Fruit fly (Drosophila melanogaster) whole organism, prepupa: Measurements from ENCODE around the gene Rheb.

Source experiments
- Blimp-1 ChIP-seq: fragments of 200-800 bp; sonication (Bioruptor generic); optimal IDR thresholded peaks from 3 replicates; lab custom pipeline; 2017; ENCODE audit warnings: missing biosample characterization, missing genetic modification characterization, mild to moderate bottlenecking, moderate library complexity, missing genetic modification reagents
- CG10631 ChIP-seq: fragments of 200-800 bp; sonication (Bioruptor generic); optimal IDR thresholded peaks from 2 replicates; lab custom pipeline; 2016; ENCODE audit warnings: missing biosample characterization, missing genetic modification characterization
- CG11294 ChIP-seq: fragments of 200-800 bp; sonication (Bioruptor generic); IDR thresholded peaks from 2 replicates; pipeline ENCODE4 v1.3.6; 2022; ENCODE audit warnings: missing biosample characterization, missing genetic modification characterization
- CG11762 ChIP-seq: fragments of 200-800 bp; sonication (Bioruptor generic); optimal IDR thresholded peaks from 3 replicates; lab custom pipeline; 2016; ENCODE audit warnings: missing biosample characterization, missing genetic modification characterization; ENCODE audit not compliant: insufficient read depth
- CG11902 ChIP-seq: fragments of 200-800 bp; sonication (Bioruptor generic); optimal IDR thresholded peaks from 3 replicates; lab custom pipeline; 2016; ENCODE audit warnings: missing biosample characterization, missing genetic modification characterization
- CG15336 ChIP-seq: fragments of 200-800 bp; sonication (Bioruptor generic); IDR thresholded peaks from 2 replicates; pipeline ENCODE4 v1.3.6; 2022; ENCODE audit warnings: missing biosample characterization, missing genetic modification characterization
- CG1621 ChIP-seq: fragments of 200-800 bp; sonication (Bioruptor generic); optimal IDR thresholded peaks from 3 replicates; lab custom pipeline; 2018; ENCODE audit warnings: missing biosample characterization, mild to moderate bottlenecking, missing genetic modification characterization
- CG16779 ChIP-seq: fragments of 200-800 bp; sonication (Bioruptor generic); optimal IDR thresholded peaks from 3 replicates; lab custom pipeline; 2017; ENCODE audit warnings: missing biosample characterization, mild to moderate bottlenecking, missing genetic modification characterization
- CG31627 ChIP-seq: fragments of 200-800 bp; sonication (Bioruptor generic); optimal IDR thresholded peaks from 3 replicates; lab custom pipeline; 2016; ENCODE audit warnings: missing biosample characterization, missing genetic modification characterization
- CG3919 ChIP-seq: fragments of 200-800 bp; sonication (Bioruptor generic); optimal IDR thresholded peaks from 3 replicates; lab custom pipeline; 2016; ENCODE audit warnings: missing biosample characterization, missing genetic modification characterization
- CG6808 ChIP-seq: fragments of 200-800 bp; sonication (Bioruptor generic); optimal IDR thresholded peaks from 3 replicates; lab custom pipeline; 2017; ENCODE audit warnings: missing biosample characterization, missing genetic modification characterization, mild to moderate bottlenecking, moderate library complexity, missing genetic modification reagents
- CG7368 ChIP-seq: fragments of 200-800 bp; sonication (Bioruptor generic); optimal IDR thresholded peaks from 3 replicates; lab custom pipeline; 2016; ENCODE audit warnings: missing biosample characterization, missing genetic modification characterization
- CG8319 ChIP-seq: fragments of 200-800 bp; sonication (Bioruptor generic); optimal IDR thresholded peaks from 3 replicates; lab custom pipeline; 2016; ENCODE audit warnings: missing biosample characterization, missing genetic modification characterization
- CG8632 ChIP-seq: fragments of 200-800 bp; sonication (Bioruptor generic); optimal IDR thresholded peaks from 3 replicates; lab custom pipeline; 2016; ENCODE audit warnings: missing biosample characterization, missing genetic modification characterization
- CG9139 ChIP-seq: fragments of 200-800 bp; sonication (Bioruptor generic); optimal IDR thresholded peaks from 3 replicates; lab custom pipeline; 2017; ENCODE audit warnings: missing biosample characterization, mild to moderate bottlenecking, missing genetic modification characterization
- Eip75B ChIP-seq: fragments of 200-800 bp; sonication (Bioruptor generic); optimal IDR thresholded peaks from 3 replicates; lab custom pipeline; 2016; ENCODE audit warnings: missing biosample characterization, missing genetic modification characterization
- Eip78C ChIP-seq: fragments of 200-800 bp; sonication (Bioruptor generic); peaks from one replicate; lab custom pipeline; 2016; ENCODE audit warnings: missing biosample characterization, missing genetic modification characterization
- Eip93F ChIP-seq: fragments of 200-800 bp; sonication (Bioruptor generic); optimal IDR thresholded peaks from 2 replicates; lab custom pipeline; 2016; ENCODE audit warnings: missing biosample characterization, mild to moderate bottlenecking, missing genetic modification characterization
- Ets21C ChIP-seq: fragments of 200-800 bp; sonication (Bioruptor generic); optimal IDR thresholded peaks from 3 replicates; lab custom pipeline; 2016; ENCODE audit warnings: missing biosample characterization, missing genetic modification characterization
- Ets96B ChIP-seq: fragments of 200-800 bp; optimal IDR thresholded peaks from 2 replicates; lab custom pipeline; 2019; ENCODE audit warnings: missing biosample characterization, mild to moderate bottlenecking, missing genetic modification characterization, moderate library complexity
- Hr38 ChIP-seq: sonication (Bioruptor generic); optimal IDR thresholded peaks from 2 replicates; lab custom pipeline; 2016; ENCODE audit warnings: missing biosample characterization, missing genetic modification characterization
- Hr39 ChIP-seq: fragments of 200-800 bp; sonication (Bioruptor generic); optimal IDR thresholded peaks from 2 replicates; lab custom pipeline; 2016; ENCODE audit warnings: missing biosample characterization, missing genetic modification characterization
- Hr4 ChIP-seq: fragments of 200-800 bp; sonication (Bioruptor generic); optimal IDR thresholded peaks from 3 replicates; lab custom pipeline; 2016; ENCODE audit warnings: missing biosample characterization, missing genetic modification characterization
- Lpt ChIP-seq: fragments of 200-800 bp; sonication (Bioruptor generic); optimal IDR thresholded peaks from 3 replicates; lab custom pipeline; 2016; ENCODE audit warnings: missing biosample characterization, missing genetic modification characterization
- OdsH ChIP-seq: fragments of 200-800 bp; sonication (Bioruptor generic); optimal IDR thresholded peaks from 3 replicates; lab custom pipeline; 2016; ENCODE audit warnings: missing biosample characterization, missing genetic modification characterization
- Smox ChIP-seq: fragments of 200-800 bp; sonication (Bioruptor generic); optimal IDR thresholded peaks from 3 replicates; lab custom pipeline; 2016; ENCODE audit warnings: missing biosample characterization, missing genetic modification characterization
- Sox102F ChIP-seq: fragments of 200-800 bp; sonication (Bioruptor generic); optimal IDR thresholded peaks from 2 replicates; lab custom pipeline; 2016; ENCODE audit warnings: missing biosample characterization, mild to moderate bottlenecking, missing genetic modification characterization
- acj6 ChIP-seq: fragments of 200-800 bp; sonication (Bioruptor generic); optimal IDR thresholded peaks from 3 replicates; lab custom pipeline; 2016; ENCODE audit warnings: missing biosample characterization, missing genetic modification characterization
- cyc ChIP-seq: fragments of 200-800 bp; sonication (Bioruptor generic); optimal IDR thresholded peaks from 3 replicates; lab custom pipeline; 2016; ENCODE audit warnings: missing biosample characterization, missing genetic modification characterization
- dac ChIP-seq: fragments of 200-800 bp; sonication (Bioruptor generic); optimal IDR thresholded peaks from 2 replicates; lab custom pipeline; 2017; ENCODE audit warnings: missing biosample characterization, mild to moderate bottlenecking, missing genetic modification characterization
- dsx ChIP-seq: fragments of 200-800 bp; optimal IDR thresholded peaks from 3 replicates; lab custom pipeline; 2019; ENCODE audit warnings: missing biosample characterization, mild to moderate bottlenecking, missing genetic modification characterization, moderate library complexity; ENCODE audit not compliant: poor library complexity, severe bottlenecking
- eg ChIP-seq: fragments of 200-800 bp; sonication (Bioruptor generic); IDR thresholded peaks from 3 replicates; pipeline ENCODE4 v1.3.6; 2022; ENCODE audit warnings: missing biosample characterization, missing genetic modification characterization
- fd85E ChIP-seq: fragments of 200-800 bp; sonication (Bioruptor generic); optimal IDR thresholded peaks from 3 replicates; lab custom pipeline; 2016; ENCODE audit warnings: missing biosample characterization, missing genetic modification characterization
- fkh ChIP-seq: fragments of 200-800 bp; sonication (Bioruptor generic); optimal IDR thresholded peaks from 3 replicates; lab custom pipeline; 2017; ENCODE audit warnings: missing biosample characterization, mild to moderate bottlenecking, missing genetic modification characterization, moderate library complexity
- net ChIP-seq: fragments of 200-800 bp; sonication (Bioruptor generic); optimal IDR thresholded peaks from 3 replicates; lab custom pipeline; 2016; ENCODE audit warnings: missing biosample characterization, missing genetic modification characterization
- salr ChIP-seq, 2 experiments: fragments of 200-800 bp; sonication (Bioruptor generic); optimal IDR thresholded peaks; 3 replicates each; lab custom pipeline; 2016 to 2018; ENCODE audit warnings: missing biosample characterization in 2 of 2, missing genetic modification characterization in 2 of 2, mild to moderate bottlenecking in 1 of 2
- spab ChIP-seq: fragments of 200-800 bp; sonication (Bioruptor generic); optimal IDR thresholded peaks from 2 replicates; lab custom pipeline; 2017; ENCODE audit warnings: missing biosample characterization, mild to moderate bottlenecking, missing genetic modification characterization, missing genetic modification reagents
- ss ChIP-seq, 2 experiments: fragments of 200-800 bp; sonication (Bioruptor generic); optimal IDR thresholded peaks; 2 replicates in 1 of 2; 3 replicates in 1 of 2; lab custom pipeline; 2017 to 2018; ENCODE audit warnings: mild to moderate bottlenecking in 2 of 2, missing biosample characterization in 2 of 2, missing genetic modification characterization in 2 of 2, moderate library complexity in 1 of 2
- svp ChIP-seq: fragments of 200-800 bp; sonication (Bioruptor generic); peaks from one replicate; lab custom pipeline; 2016; ENCODE audit warnings: missing biosample characterization, missing genetic modification characterization
- topi ChIP-seq: fragments of 200-800 bp; sonication (Bioruptor generic); optimal IDR thresholded peaks from 3 replicates; lab custom pipeline; 2016; ENCODE audit warnings: missing biosample characterization, missing genetic modification characterization
- vri ChIP-seq: fragments of 200-800 bp; sonication (Bioruptor generic); optimal IDR thresholded peaks from 3 replicates; lab custom pipeline; 2016; ENCODE audit warnings: missing biosample characterization, mild to moderate bottlenecking, missing genetic modification characterization

Gene Rheb

dm6 chr3R:5592009-5592572 lies 23.4 kb downstream of the Rheb start:
- TF ChIP-seq topi (no peak), OdsH (no peak), Lpt (GFP tag; lab: Kevin White, UChicago) (no peak), CG11294 (GFP tag; lab: Robert Waterston, UW) (no peak), fkh (peak; percentile 53), CG7368 (no peak), vri (GFP tag; lab: Kevin White, UChicago) (no peak), CG8319 (GFP tag; lab: Kevin White, UChicago) (no peak), svp (GFP tag; lab: Kevin White, UChicago) (peak; percentile 93), Eip78C (GFP tag; lab: Kevin White, UChicago) (peak; percentile 52)
- TF ChIP-seq, all 60 proteins: peak for 3

DNA sequence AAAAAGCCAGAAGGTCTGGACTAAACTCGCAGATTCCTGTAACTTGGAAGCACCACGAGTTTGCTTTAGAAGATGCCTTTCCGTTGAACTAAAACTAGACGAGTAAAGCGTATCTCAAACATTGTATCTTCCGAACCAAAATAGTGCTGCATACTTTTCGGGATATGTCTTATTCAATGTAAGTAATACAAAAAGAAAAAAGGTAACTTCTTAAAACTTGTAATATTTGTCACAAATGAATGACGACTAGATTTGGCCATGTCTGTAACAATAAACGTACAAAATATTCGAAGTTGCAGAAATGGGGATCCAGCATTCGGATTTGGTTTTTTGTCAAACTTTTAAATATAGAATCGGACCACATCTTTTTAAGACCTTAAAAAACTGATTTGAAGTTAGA lies 26.2 kb downstream of the Rheb start:
- TF ChIP-seq Ets96B (tag; lab: Kevin White, UChicago) (no peak), dsx (GFP tag; lab: Kevin White, UChicago) (peak; percentile 97), eg (GFP tag; lab: Robert Waterston, UW) (0 out of 3 replicates have a peak, but pooled peaks have one; percentile 22)

DNA sequence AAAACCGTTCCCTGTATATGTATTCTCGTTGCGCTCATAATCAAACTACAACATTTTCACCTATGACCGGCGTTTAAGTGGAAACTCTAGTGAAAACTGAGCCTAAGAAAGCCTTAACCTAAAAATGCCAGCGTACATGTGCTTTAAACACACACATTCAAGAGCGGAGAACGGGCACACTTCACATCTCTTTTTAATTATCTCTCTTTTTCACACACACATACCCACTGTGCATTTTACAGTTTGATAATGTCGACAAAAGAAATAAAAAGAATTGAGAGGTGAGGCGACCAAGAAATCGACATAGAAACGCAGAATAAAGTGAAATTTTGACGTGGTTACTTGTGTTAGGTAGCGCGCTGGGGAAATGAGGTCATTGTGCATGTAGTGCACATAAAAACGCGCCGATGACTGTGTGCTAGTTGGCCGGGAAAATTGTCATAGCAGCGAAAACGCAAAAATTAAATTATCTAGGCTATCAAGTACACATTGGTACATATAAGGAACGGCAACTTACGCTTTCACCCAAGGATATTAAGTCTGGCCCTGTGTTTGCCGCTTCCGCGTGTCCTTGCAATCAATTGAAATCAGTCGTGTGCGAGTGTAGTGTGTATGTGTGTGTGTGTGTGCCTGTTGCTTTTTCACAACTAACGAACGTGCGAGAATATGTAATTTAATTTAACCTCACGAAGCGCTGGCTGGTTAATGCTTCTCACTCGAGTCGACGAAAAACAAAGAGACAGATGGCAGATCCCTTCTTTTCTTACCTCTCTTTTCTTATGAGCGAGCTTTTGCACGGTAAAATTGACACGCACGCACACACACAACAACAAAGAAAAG lies 31.0 kb downstream of the Rheb start:
- TF ChIP-seq Eip78C (GFP tag; lab: Kevin White, UChicago): peak; percentile 14
- peak; percentile 18 for TF ChIP-seq Blimp-1 (GFP tag; lab: Kevin White, UChicago)
- no peak for TF ChIP-seq CG7368

dm6 chr3R:5600361-5601043 lies 31.8 kb downstream of the Rheb start:
- TF ChIP-seq dsx (GFP tag; lab: Kevin White, UChicago): peak; percentile 75
- no peak for TF ChIP-seq CG8632 (GFP tag; lab: Kevin White, UChicago)
- peak; percentile 96 for TF ChIP-seq vri (GFP tag; lab: Kevin White, UChicago)
- peak; percentile 11 for TF ChIP-seq Lpt (GFP tag; lab: Kevin White, UChicago)
- peak; percentile 43 for TF ChIP-seq CG16779
- no peak for TF ChIP-seq CG8319 (GFP tag; lab: Kevin White, UChicago)
- TF ChIP-seq acj6: no peak
- TF ChIP-seq salr (GFP tag; optimal IDR thresholded peaks at IDR 0.05; lab: Kevin White, UChicago): no peak
- TF ChIP-seq Sox102F (GFP tag; lab: Kevin White, UChicago): no peak
- no peak for TF ChIP-seq Hr4 (GFP tag; lab: Kevin White, UChicago)
- TF ChIP-seq Hr39 (GFP tag; lab: Kevin White, UChicago): no peak
- TF ChIP-seq ss (GFP tag; optimal IDR thresholded peaks at IDR 0.05; lab: Kevin White, UChicago): peak; percentile 68 to 70
- TF ChIP-seq CG11294 (GFP tag; lab: Robert Waterston, UW): no peak
- TF ChIP-seq spab: no peak
- TF ChIP-seq Eip93F (GFP tag; lab: Kevin White, UChicago): peak; percentile 58
- TF ChIP-seq Hr38 (GFP tag; lab: Kevin White, UChicago): no peak
- no peak for TF ChIP-seq CG31627 (GFP tag; lab: Kevin White, UChicago)
- no peak for TF ChIP-seq cyc
- peak; percentile 63 for TF ChIP-seq CG9139 (GFP tag; lab: Kevin White, UChicago)
- no peak for TF ChIP-seq net (GFP tag; lab: Kevin White, UChicago)
- TF ChIP-seq Eip75B (GFP tag; lab: Kevin White, UChicago): peak; percentile 47
- TF ChIP-seq CG11902 (GFP tag; lab: Kevin White, UChicago): no peak
- peak; percentile 74 for TF ChIP-seq CG1621 (tag; lab: Kevin White, UChicago)
- no peak for TF ChIP-seq CG11762 (GFP tag; lab: Kevin White, UChicago)
- peak; percentile 46 for TF ChIP-seq CG6808 (GFP tag; lab: Kevin White, UChicago)
- no peak for TF ChIP-seq CG3919 (GFP tag; lab: Kevin White, UChicago)
- TF ChIP-seq CG15336 (GFP tag; lab: Robert Waterston, UW): no peak
- TF ChIP-seq Eip78C (GFP tag; lab: Kevin White, UChicago): peak; percentile 69
- no peak for TF ChIP-seq dac
- no peak for TF ChIP-seq Smox
- TF ChIP-seq fkh: peak; percentile 56
- no peak for TF ChIP-seq Blimp-1 (GFP tag; lab: Kevin White, UChicago)
- TF ChIP-seq Ets21C: no peak
- TF ChIP-seq CG10631 (GFP tag; lab: Kevin White, UChicago): no peak
- TF ChIP-seq fd85E: no peak
